Worm (Caenorhabditis elegans) whole organism, early embryonic: Measurements from ENCODE around the gene C25H3.7.

Experiments
- hnd-1 ChIP-seq: sonication (generic microtip); optimal IDR thresholded peaks from 2 replicates; lab custom pipeline; 2016; ENCODE audit warnings: missing genetic modification characterization, missing compliant biosample characterization
- sea-1 ChIP-seq: fragments of 200-800 bp; sonication (Bioruptor generic); conservative IDR thresholded peaks from 2 replicates; pipeline ENCODE4 v1.3.6; 2022; ENCODE audit warnings: missing genetic modification characterization, missing compliant biosample characterization
- tbx-11 ChIP-seq: fragments of 200-800 bp; sonication (Bioruptor generic); IDR thresholded peaks from 2 replicates; pipeline ENCODE4 v1.3.6; 2022; ENCODE audit warnings: missing genetic modification characterization, missing compliant biosample characterization

DNA sequence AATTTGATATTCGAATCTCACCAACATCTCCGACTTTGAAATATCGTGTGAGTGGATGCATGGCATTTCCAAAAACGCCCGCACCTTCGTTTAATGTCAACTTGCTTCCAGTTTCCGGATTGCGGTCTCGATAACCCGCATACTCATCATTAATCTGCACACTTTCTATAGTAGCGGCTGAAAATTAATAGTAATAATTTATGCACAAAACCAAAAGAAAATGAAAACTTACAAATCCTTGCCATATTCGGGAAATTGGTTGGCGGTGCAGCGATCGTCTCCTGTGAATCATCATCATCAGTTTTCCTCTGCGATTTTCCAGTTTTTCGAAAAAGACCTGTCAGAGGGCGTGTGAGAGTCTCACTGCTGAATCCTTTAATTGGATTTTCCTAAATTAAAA is 8.6 kb downstream of the C25H3.7 start:
- TF ChIP-seq hnd-1 (tag; lab: Kevin White, UChicago) (no peak), tbx-11 (no peak), sea-1 (no peak)
